Worm (Caenorhabditis elegans) whole organism, L2 larva: ENCODE measurements around the gene praf-3.

Experiments used
- C34F6.9 ChIP-seq: fragments of 150-350 bp; optimal IDR thresholded peaks from 2 replicates; lab custom pipeline; 2014; ENCODE audit warnings: missing biosample characterization, missing genetic modification characterization
- F13H6.1 ChIP-seq: sonication (generic microtip); optimal IDR thresholded peaks from 2 replicates; lab custom pipeline; 2016; ENCODE audit warnings: missing genetic modification characterization, missing compliant biosample characterization
- Y55F3AM.14 ChIP-seq: fragments of 200-800 bp; sonication (Bioruptor generic); optimal IDR thresholded peaks from 2 replicates; lab custom pipeline; 2018; ENCODE audit warnings: mild to moderate bottlenecking, missing genetic modification characterization, missing compliant biosample characterization
- ZK546.5 ChIP-seq: sonication (generic microtip); optimal IDR thresholded peaks from 2 replicates; lab custom pipeline; 2017; ENCODE audit warnings: missing biosample characterization, missing genetic modification characterization
- aly-2 ChIP-seq: fragments of 150-350 bp; optimal IDR thresholded peaks from 2 replicates; lab custom pipeline; 2014; ENCODE audit warnings: missing biosample characterization, missing genetic modification characterization
- ama-1 ChIP-seq: fragments of 150-350 bp; optimal IDR thresholded peaks from 2 replicates; lab custom pipeline; 2018; ENCODE audit warnings: inconsistent platforms
- ceh-16 ChIP-seq: fragments of 150-350 bp; optimal IDR thresholded peaks from 2 replicates; lab custom pipeline; 2014; ENCODE audit warnings: missing biosample characterization, missing genetic modification characterization
- ceh-82 ChIP-seq: fragments of 150-350 bp; optimal IDR thresholded peaks from 2 replicates; lab custom pipeline; 2014; ENCODE audit warnings: missing biosample characterization, missing genetic modification characterization
- crh-2 ChIP-seq: sonication (generic microtip); optimal IDR thresholded peaks from 2 replicates; lab custom pipeline; 2017; ENCODE audit warnings: missing biosample characterization, missing genetic modification characterization
- dmd-4 ChIP-seq: sonication (generic microtip); optimal IDR thresholded peaks from 2 replicates; lab custom pipeline; 2017; ENCODE audit warnings: missing biosample characterization, missing genetic modification characterization
- egl-27 ChIP-seq: sonication (generic microtip); optimal IDR thresholded peaks from 3 replicates; lab custom pipeline; 2017; ENCODE audit warnings: missing biosample characterization, missing genetic modification reagents, missing genetic modification characterization
- elt-1 ChIP-seq: fragments of 150-350 bp; optimal IDR thresholded peaks from 2 replicates; lab custom pipeline; 2014; ENCODE audit warnings: missing biosample characterization, missing genetic modification characterization
- elt-3 ChIP-seq: sonication (generic microtip); optimal IDR thresholded peaks from 2 replicates; lab custom pipeline; 2017; ENCODE audit warnings: missing biosample characterization, missing genetic modification characterization
- fos-1 ChIP-seq: fragments of 150-350 bp; optimal IDR thresholded peaks from 2 replicates; lab custom pipeline; 2014; ENCODE audit warnings: missing biosample characterization, missing genetic modification characterization
- gmeb-1 ChIP-seq: fragments of 150-350 bp; optimal IDR thresholded peaks from 2 replicates; lab custom pipeline; 2014; ENCODE audit warnings: missing biosample characterization, missing genetic modification characterization
- lin-13 ChIP-seq: fragments of 150-350 bp; optimal IDR thresholded peaks from 2 replicates; lab custom pipeline; 2014; ENCODE audit warnings: missing biosample characterization, missing genetic modification reagents, missing genetic modification characterization
- mab-5 ChIP-seq: fragments of 150-350 bp; optimal IDR thresholded peaks from 2 replicates; lab custom pipeline; 2014; ENCODE audit warnings: missing biosample characterization, missing genetic modification characterization
- mbf-1 ChIP-seq: sonication (generic microtip); optimal IDR thresholded peaks from 2 replicates; lab custom pipeline; 2017; ENCODE audit warnings: missing biosample characterization, missing genetic modification characterization
- mdl-1 ChIP-seq, 2 experiments: fragments of 150-350 bp in 1 of 2; sonication (generic microtip) in 1 of 2; optimal IDR thresholded peaks; 2 replicates each; lab custom pipeline; 2017; ENCODE audit warnings: missing biosample characterization in 2 of 2, missing genetic modification characterization in 2 of 2
- nhr-10 ChIP-seq: sonication (generic microtip); optimal IDR thresholded peaks from 2 replicates; lab custom pipeline; 2017; ENCODE audit warnings: missing biosample characterization, missing genetic modification characterization
- nhr-11 ChIP-seq: fragments of 150-350 bp; optimal IDR thresholded peaks from 2 replicates; lab custom pipeline; 2014; ENCODE audit warnings: missing biosample characterization, missing genetic modification characterization
- nhr-12 ChIP-seq: fragments of 150-350 bp; optimal IDR thresholded peaks from 2 replicates; lab custom pipeline; 2014; ENCODE audit warnings: missing biosample characterization, missing genetic modification characterization
- nhr-129 ChIP-seq: fragments of 150-350 bp; optimal IDR thresholded peaks from 2 replicates; lab custom pipeline; 2014; ENCODE audit warnings: missing biosample characterization, missing genetic modification characterization
- nhr-21 ChIP-seq: fragments of 150-350 bp; optimal IDR thresholded peaks from 2 replicates; lab custom pipeline; 2014; ENCODE audit warnings: missing biosample characterization, missing genetic modification characterization
- nhr-23 ChIP-seq: fragments of 150-350 bp; optimal IDR thresholded peaks from 2 replicates; lab custom pipeline; 2014; ENCODE audit warnings: missing biosample characterization, missing genetic modification reagents, missing genetic modification characterization
- nhr-237 ChIP-seq: fragments of 150-350 bp; optimal IDR thresholded peaks from 2 replicates; lab custom pipeline; 2014; ENCODE audit warnings: missing biosample characterization, missing genetic modification characterization
- nhr-25 ChIP-seq: fragments of 150-350 bp; sonication (generic microtip); optimal IDR thresholded peaks from 3 replicates; lab custom pipeline; 2014; ENCODE audit warnings: missing biosample characterization, missing genetic modification characterization
- nhr-6 ChIP-seq: fragments of 150-350 bp; optimal IDR thresholded peaks from 2 replicates; lab custom pipeline; 2014; ENCODE audit warnings: missing biosample characterization, missing genetic modification characterization
- peb-1 ChIP-seq: fragments of 150-350 bp; optimal IDR thresholded peaks from 2 replicates; lab custom pipeline; 2014; ENCODE audit warnings: missing biosample characterization, missing genetic modification characterization
- sem-4 ChIP-seq: fragments of 150-350 bp; optimal IDR thresholded peaks from 2 replicates; lab custom pipeline; 2014; ENCODE audit warnings: missing biosample characterization, missing genetic modification reagents, missing genetic modification characterization
- skn-1 ChIP-seq: sonication (generic microtip); optimal IDR thresholded peaks from 2 replicates; lab custom pipeline; 2017; ENCODE audit warnings: missing biosample characterization, missing genetic modification characterization
- sma-3 ChIP-seq: sonication (generic microtip); optimal IDR thresholded peaks from 2 replicates; lab custom pipeline; 2016; ENCODE audit warnings: missing genetic modification reagents, missing genetic modification characterization, missing compliant biosample characterization
- sma-9 ChIP-seq, 2 experiments: fragments of 150-350 bp in 1 of 2; sonication (generic microtip) in 1 of 2; optimal IDR thresholded peaks; 2 replicates each; lab custom pipeline; 2014 to 2016; ENCODE audit warnings: missing genetic modification characterization in 2 of 2, mild to moderate bottlenecking in 1 of 2, missing biosample characterization in 1 of 2, missing compliant biosample characterization in 1 of 2, missing genetic modification reagents in 1 of 2, moderate library complexity in 1 of 2
- snpc-4 ChIP-seq: fragments of 150-350 bp; optimal IDR thresholded peaks from 2 replicates; lab custom pipeline; 2014; ENCODE audit warnings: missing biosample characterization, missing genetic modification characterization
- unc-55 ChIP-seq: fragments of 150-350 bp; sonication (generic microtip); optimal IDR thresholded peaks from 3 replicates; lab custom pipeline; 2014; ENCODE audit warnings: missing biosample characterization, missing genetic modification reagents, missing genetic modification characterization
- zag-1 ChIP-seq: fragments of 150-350 bp; optimal IDR thresholded peaks from 2 replicates; lab custom pipeline; 2014; ENCODE audit warnings: missing biosample characterization, missing genetic modification characterization
- ztf-11 ChIP-seq: sonication (generic microtip); optimal IDR thresholded peaks from 2 replicates; lab custom pipeline; 2017; ENCODE audit warnings: missing biosample characterization, missing genetic modification characterization
- ztf-4 ChIP-seq: fragments of 150-350 bp; optimal IDR thresholded peaks from 2 replicates; lab custom pipeline; 2014; ENCODE audit warnings: missing biosample characterization, missing genetic modification characterization

praf-3 gene

DNA sequence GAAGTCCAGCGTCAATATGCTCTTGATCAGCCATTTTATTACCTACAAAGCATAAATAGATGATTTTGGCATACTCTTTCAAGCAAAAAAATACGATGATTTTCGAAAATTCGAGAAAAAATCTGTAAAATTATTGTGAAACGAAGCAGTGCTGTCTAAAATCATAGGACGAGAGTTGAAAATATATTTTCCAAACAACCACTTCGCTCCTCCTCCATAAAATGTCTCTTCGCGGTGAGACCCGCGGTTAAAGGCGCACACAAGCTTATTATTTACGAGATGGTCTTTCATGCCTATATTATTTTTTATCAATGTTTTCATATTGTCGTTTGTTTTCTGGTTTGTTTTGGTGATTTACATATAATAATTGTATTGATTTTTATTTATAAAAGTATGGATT, 505 bp upstream of the praf-3 start, which contains the start of gene nap-1 (continued):
- TF ChIP-seq ZK546.5: peak; percentile 8
- TF ChIP-seq skn-1 (tag; lab: Kevin White, UChicago): peak; percentile 17
- no peak for TF ChIP-seq nhr-12
- no peak for TF ChIP-seq nhr-10
- peak; percentile 76 for TF ChIP-seq gmeb-1
- TF ChIP-seq lin-13 (GFP tag; lab: Kevin White, UChicago): peak; percentile 63
- no peak for TF ChIP-seq zag-1
- no peak for TF ChIP-seq mbf-1
- TF ChIP-seq unc-55: peak; percentile 95
- no peak for TF ChIP-seq ztf-4 (tag; lab: Kevin White, UChicago)
- TF ChIP-seq F13H6.1 (tag; lab: Kevin White, UChicago): peak; percentile 46
- no peak for TF ChIP-seq ztf-11 (tag; lab: Kevin White, UChicago)
- TF ChIP-seq elt-1 (tag; lab: Kevin White, UChicago): no peak
- TF ChIP-seq nhr-129 (tag; lab: Kevin White, UChicago): peak; percentile 87
- TF ChIP-seq sma-3 (GFP tag; lab: Kevin White, UChicago): peak; percentile 44
- peak; percentile 0 for TF ChIP-seq sem-4

- TF ChIP-seq peb-1 (tag; lab: Kevin White, UChicago): no peak
- TF ChIP-seq crh-2 (tag; lab: Kevin White, UChicago): peak; percentile 44
- no peak for TF ChIP-seq nhr-21
- TF ChIP-seq F13H6.1 (tag; lab: Kevin White, UChicago): no peak
- peak; percentile 78 for TF ChIP-seq fos-1
- TF ChIP-seq nhr-6 (tag; lab: Kevin White, UChicago): no peak
- TF ChIP-seq sma-9 (GFP tag; optimal IDR thresholded peaks at IDR 0.05; lab: Kevin White, UChicago): peak; percentile 40
- no peak for TF ChIP-seq sma-9 (tag; optimal IDR thresholded peaks at IDR 0.05; lab: Kevin White, UChicago)
- no peak for TF ChIP-seq nhr-23 (tag; lab: Kevin White, UChicago)
- TF ChIP-seq nhr-237: no peak
- TF ChIP-seq ceh-16: no peak
- TF ChIP-seq sma-3 (GFP tag; lab: Kevin White, UChicago): no peak
- TF ChIP-seq, all 48 proteins: peak for 3
Observed at ce11 chrIV:8380266-8380850, 575 bp downstream of the praf-3 start.

DNA sequence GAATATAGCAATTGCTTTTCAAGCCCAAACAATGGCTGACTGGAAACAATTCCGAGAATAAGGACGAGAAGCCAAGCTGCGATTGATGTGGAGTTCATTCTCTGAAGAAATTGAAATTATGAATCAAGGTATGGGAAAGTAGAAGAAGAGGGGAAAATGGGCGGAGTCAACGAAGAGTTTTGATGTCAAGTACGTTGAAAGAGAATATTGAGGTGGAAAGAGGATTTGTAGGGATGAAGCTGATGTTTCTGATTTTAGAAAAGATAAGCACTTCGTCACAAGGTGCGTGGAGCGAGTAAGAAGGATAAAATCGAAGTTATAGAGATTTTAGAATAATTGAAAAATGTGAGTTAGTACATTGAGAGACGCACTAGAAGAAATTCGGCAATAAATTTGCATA, 2.9 kb downstream of the praf-3 start, which contains the start of gene D2096.9:
Gene D2096.9, minus strand, starts transcription at position 101 of the 400 bp plus-strand sequence.
- TF ChIP-seq nhr-237 (no peak), ceh-16 (no peak), aly-2 (tag; lab: Kevin White, UChicago) (no peak), ceh-82 (no peak), elt-3 (tag; lab: Kevin White, UChicago) (no peak), nhr-21 (no peak), sma-9 (GFP tag; optimal IDR thresholded peaks at IDR 0.05; lab: Kevin White, UChicago) (no peak), sma-9 (tag; optimal IDR thresholded peaks at IDR 0.05; lab: Kevin White, UChicago) (no peak), crh-2 (tag; lab: Kevin White, UChicago) (no peak), mdl-1 (tag; optimal IDR thresholded peaks at IDR 0.05; lab: Kevin White, UChicago) (no peak), dmd-4 (tag; lab: Kevin White, UChicago) (no peak), mbf-1 (no peak), snpc-4 (tag; lab: Kevin White, UChicago) (no peak), fos-1 (no peak), unc-55 (no peak), C34F6.9 (no peak), mab-5 (tag; lab: Kevin White, UChicago) (no peak), egl-27 (no peak), nhr-25 (no peak), peb-1 (tag; lab: Kevin White, UChicago) (no peak)

ce11 chrIV:8384737-8385136, 5.0 kb downstream of the praf-3 start:
- TF ChIP-seq ama-1 (no peak), nhr-21 (no peak), Y55F3AM.14 (GFP tag; lab: Kevin White, UChicago) (no peak), nhr-11 (tag; lab: Kevin White, UChicago) (no peak), ceh-82 (no peak), nhr-6 (tag; lab: Kevin White, UChicago) (no peak), sem-4 (no peak), aly-2 (tag; lab: Kevin White, UChicago) (no peak), nhr-12 (no peak), C34F6.9 (no peak), ZK546.5 (no peak)
